Worm (Caenorhabditis elegans) whole organism, young adult: Measurements from ENCODE around the gene Y57G11C.33.
A peak's percentile ranks its signal among the peaks of the same experiment; 100 is the strongest.

Source experiments
- B0035.1 ChIP-seq: sonication (generic microtip); optimal IDR thresholded peaks from 2 replicates; lab custom pipeline; 2016; ENCODE audit warnings: missing genetic modification characterization, mild to moderate bottlenecking, missing compliant biosample characterization, missing genotype, missing genetic modification reagents
- B0261.1 ChIP-seq: sonication (generic microtip); optimal IDR thresholded peaks from 2 replicates; lab custom pipeline; 2016; ENCODE audit warnings: mild to moderate bottlenecking, missing genetic modification characterization, moderate library complexity, missing compliant biosample characterization
- B0336.3 ChIP-seq: fragments of 200-800 bp; sonication (Bioruptor generic); IDR thresholded peaks from 2 replicates; pipeline ENCODE4 v1.3.6; 2022; ENCODE audit warnings: missing genetic modification characterization, missing compliant biosample characterization
- C17E4.6 ChIP-seq: fragments of 200-800 bp; sonication (Bioruptor generic); IDR thresholded peaks from 2 replicates; pipeline ENCODE4 v1.3.6; 2022; ENCODE audit warnings: missing genetic modification reagents, missing genetic modification characterization, missing compliant biosample characterization
- F22D6.2 ChIP-seq: sonication (generic microtip); optimal IDR thresholded peaks from 2 replicates; lab custom pipeline; 2016; ENCODE audit warnings: mild to moderate bottlenecking, missing genetic modification characterization, missing compliant biosample characterization
- F23B12.7 ChIP-seq: sonication (generic microtip); optimal IDR thresholded peaks from 2 replicates; lab custom pipeline; 2017; ENCODE audit warnings: missing genetic modification characterization, mild to moderate bottlenecking, missing compliant biosample characterization, antibody characterized with exemption, moderate library complexity; ENCODE audit not compliant: insufficient read depth
- F37B4.10 ChIP-seq: fragments of 200-800 bp; sonication (Bioruptor generic); IDR thresholded peaks from 2 replicates; pipeline ENCODE4 v1.3.6; 2022; ENCODE audit warnings: missing genetic modification characterization, missing compliant biosample characterization
- F39B2.1 ChIP-seq: fragments of 200-800 bp; sonication (Bioruptor generic); IDR thresholded peaks from 2 replicates; pipeline ENCODE4 v1.3.6; 2022; ENCODE audit warnings: missing genetic modification reagents, missing genetic modification characterization, missing compliant biosample characterization
- K12H6.12 ChIP-seq: fragments of 200-800 bp; sonication (Bioruptor generic); optimal IDR thresholded peaks from 2 replicates; lab custom pipeline; 2018; ENCODE audit warnings: mild to moderate bottlenecking, missing genetic modification characterization, missing compliant biosample characterization
- Y53G8AR.9 ChIP-seq: fragments of 200-800 bp; sonication (Bioruptor generic); conservative IDR thresholded peaks from 2 replicates; pipeline ENCODE4 v1.3.6; 2022; ENCODE audit warnings: missing genetic modification reagents, missing genetic modification characterization, missing compliant biosample characterization
- Y79H2A.3 ChIP-seq: fragments of 200-800 bp; sonication (Bioruptor generic); conservative IDR thresholded peaks from 2 replicates; pipeline ENCODE4 v1.3.6; 2022; ENCODE audit warnings: missing genetic modification reagents, missing genetic modification characterization, missing compliant biosample characterization
- Y95B8A.8 ChIP-seq: fragments of 200-800 bp; sonication (Bioruptor generic); IDR thresholded peaks from 2 replicates; pipeline ENCODE4 v1.3.6; 2022; ENCODE audit warnings: missing genetic modification reagents, missing genetic modification characterization, missing compliant biosample characterization
- aptf-3 ChIP-seq: fragments of 200-800 bp; sonication (Bioruptor generic); IDR thresholded peaks from 2 replicates; pipeline ENCODE4 v1.3.6; 2022; ENCODE audit warnings: missing genetic modification characterization, missing compliant biosample characterization
- atf-7 ChIP-seq: sonication (generic microtip); optimal IDR thresholded peaks from 2 replicates; lab custom pipeline; 2017; ENCODE audit warnings: mild to moderate bottlenecking, missing genetic modification characterization, missing compliant biosample characterization
- attf-5 ChIP-seq: fragments of 200-800 bp; sonication (Bioruptor generic); optimal IDR thresholded peaks from 2 replicates; lab custom pipeline; 2018; ENCODE audit warnings: mild to moderate bottlenecking, missing genetic modification characterization, missing compliant biosample characterization
- bed-2 ChIP-seq: fragments of 200-800 bp; sonication (Bioruptor generic); IDR thresholded peaks from 2 replicates; pipeline ENCODE4 v1.3.6; 2022; ENCODE audit warnings: missing genetic modification reagents, missing genetic modification characterization, missing compliant biosample characterization
- ccch-3 ChIP-seq: fragments of 200-800 bp; sonication (Bioruptor generic); optimal IDR thresholded peaks from 2 replicates; lab custom pipeline; 2018; ENCODE audit warnings: mild to moderate bottlenecking, missing genetic modification characterization, missing compliant biosample characterization
- cebp-1 ChIP-seq, 2 experiments: fragments of 200-800 bp in 1 of 2; sonication (Bioruptor generic) in 1 of 2; sonication (generic microtip) in 1 of 2; IDR thresholded peaks in 1 of 2; optimal IDR thresholded peaks in 1 of 2; 2 replicates each; pipeline versions ENCODE4 v1.3.6 to Lab custom; 2017 to 2022; ENCODE audit warnings: missing compliant biosample characterization in 2 of 2, missing genetic modification characterization in 2 of 2, mild to moderate bottlenecking in 1 of 2, missing genetic modification reagents in 1 of 2, moderate library complexity in 1 of 2
- ceh-58 ChIP-seq: fragments of 200-800 bp; sonication (Bioruptor generic); IDR thresholded peaks from 2 replicates; pipeline ENCODE4 v1.3.6; 2022; ENCODE audit warnings: missing genetic modification characterization, missing compliant biosample characterization
- ceh-91 ChIP-seq: fragments of 200-800 bp; sonication (Bioruptor generic); IDR thresholded peaks from 2 replicates; pipeline ENCODE4 v1.3.6; 2022; ENCODE audit warnings: missing genetic modification reagents, missing genetic modification characterization, missing compliant biosample characterization
- chd-7 ChIP-seq: sonication (generic microtip); optimal IDR thresholded peaks from 2 replicates; lab custom pipeline; 2016; ENCODE audit warnings: mild to moderate bottlenecking, missing genetic modification characterization, moderate library complexity, missing compliant biosample characterization
- dox-1 ChIP-seq: fragments of 200-800 bp; sonication (Bioruptor generic); IDR thresholded peaks from 2 replicates; pipeline ENCODE4 v1.3.6; 2022; ENCODE audit warnings: missing genetic modification reagents, missing genetic modification characterization, missing compliant biosample characterization
- efl-1 ChIP-seq: fragments of 150-350 bp; optimal IDR thresholded peaks from 2 replicates; lab custom pipeline; 2014; ENCODE audit warnings: missing biosample characterization, missing genetic modification reagents, missing genetic modification characterization
- egl-18 ChIP-seq: fragments of 200-800 bp; sonication (Bioruptor generic); IDR thresholded peaks from 2 replicates; pipeline ENCODE4 v1.3.6; 2022; ENCODE audit warnings: missing genetic modification reagents, missing genetic modification characterization, missing compliant biosample characterization
- egl-44 ChIP-seq: fragments of 200-800 bp; sonication (Bioruptor generic); IDR thresholded peaks from 2 replicates; pipeline ENCODE4 v1.3.6; 2022; ENCODE audit warnings: missing genetic modification reagents, missing genetic modification characterization, missing compliant biosample characterization
- egrh-3 ChIP-seq: fragments of 200-800 bp; sonication (Bioruptor generic); IDR thresholded peaks from 2 replicates; pipeline ENCODE4 v1.3.6; 2022; ENCODE audit warnings: missing genetic modification reagents, missing genetic modification characterization, missing compliant biosample characterization
- hlh-12 ChIP-seq: sonication (generic microtip); optimal IDR thresholded peaks from 2 replicates; lab custom pipeline; 2016; ENCODE audit warnings: missing genetic modification characterization, missing compliant biosample characterization
- hmg-20 ChIP-seq: fragments of 200-800 bp; sonication (Bioruptor generic); IDR thresholded peaks from 2 replicates; pipeline ENCODE4 v1.3.6; 2022; ENCODE audit warnings: missing genetic modification reagents, missing genetic modification characterization, missing compliant biosample characterization
- let-607 ChIP-seq, 2 experiments: fragments of 200-800 bp in 1 of 2; sonication (Bioruptor generic) in 1 of 2; sonication (generic microtip) in 1 of 2; optimal IDR thresholded peaks; 2 replicates each; lab custom pipeline; 2016 to 2018; ENCODE audit warnings: mild to moderate bottlenecking in 2 of 2, missing compliant biosample characterization in 2 of 2, missing genetic modification characterization in 2 of 2, moderate library complexity in 2 of 2, missing genotype in 1 of 2
- lsy-27 ChIP-seq: sonication (generic microtip); optimal IDR thresholded peaks from 2 replicates; lab custom pipeline; 2017; ENCODE audit warnings: missing genetic modification characterization, mild to moderate bottlenecking, missing compliant biosample characterization, antibody characterized with exemption, missing genotype, borderline replicate concordance; ENCODE audit not compliant: insufficient read depth
- madf-10 ChIP-seq: sonication (generic microtip); optimal IDR thresholded peaks from 2 replicates; lab custom pipeline; 2016; ENCODE audit warnings: mild to moderate bottlenecking, missing genetic modification characterization, missing compliant biosample characterization
- madf-3 ChIP-seq: fragments of 200-800 bp; sonication (Bioruptor generic); IDR thresholded peaks from 2 replicates; pipeline ENCODE4 v1.3.6; 2022; ENCODE audit warnings: missing genetic modification reagents, missing genetic modification characterization, missing compliant biosample characterization
- mcd-1 ChIP-seq: fragments of 200-800 bp; sonication (Bioruptor generic); IDR thresholded peaks from 2 replicates; pipeline ENCODE4 v1.3.6; 2022; ENCODE audit warnings: missing genetic modification reagents, missing genetic modification characterization, missing compliant biosample characterization
- mes-4 ChIP-seq: sonication (generic microtip); optimal IDR thresholded peaks from 2 replicates; lab custom pipeline; 2016; ENCODE audit warnings: missing genotype, missing genetic modification characterization, missing compliant biosample characterization
- nfyb-1 ChIP-seq: fragments of 200-800 bp; sonication (Bioruptor generic); IDR thresholded peaks from 2 replicates; pipeline ENCODE4 v1.3.6; 2022; ENCODE audit warnings: missing genetic modification reagents, missing genetic modification characterization, missing compliant biosample characterization
- nhr-27 ChIP-seq: fragments of 200-800 bp; sonication (Bioruptor generic); optimal IDR thresholded peaks from 2 replicates; lab custom pipeline; 2018; ENCODE audit warnings: mild to moderate bottlenecking, missing genetic modification characterization, moderate library complexity, missing compliant biosample characterization
- nhr-80 ChIP-seq: sonication (generic microtip); optimal IDR thresholded peaks from 2 replicates; lab custom pipeline; 2016; ENCODE audit warnings: missing genetic modification characterization, missing compliant biosample characterization
- pbrm-1 ChIP-seq: fragments of 200-800 bp; sonication (Bioruptor generic); IDR thresholded peaks from 2 replicates; pipeline ENCODE4 v1.3.6; 2022; ENCODE audit warnings: missing genetic modification reagents, missing genetic modification characterization, missing compliant biosample characterization
- repo-1 ChIP-seq: sonication (generic microtip); optimal IDR thresholded peaks from 2 replicates; lab custom pipeline; 2017; ENCODE audit warnings: mild to moderate bottlenecking, missing genetic modification characterization, missing compliant biosample characterization
- rpc-1 ChIP-seq, 2 experiments: fragments of 150-350 bp in 1 of 2; sonication (generic microtip) in 1 of 2; optimal IDR thresholded peaks; 2 replicates each; lab custom pipeline; 2014 to 2018; ENCODE audit warnings: missing biosample characterization in 1 of 2, missing genetic modification characterization in 1 of 2, missing genetic modification reagents in 1 of 2, missing genotype in 1 of 2
- snpc-1.1 ChIP-seq: sonication (generic microtip); optimal IDR thresholded peaks from 2 replicates; lab custom pipeline; 2017; ENCODE audit warnings: missing genetic modification characterization, mild to moderate bottlenecking, missing compliant biosample characterization, antibody characterized with exemption, moderate library complexity, missing genotype, missing genetic modification reagents; ENCODE audit not compliant: insufficient read depth
- snpc-1.3 ChIP-seq: sonication (generic microtip); optimal IDR thresholded peaks from 2 replicates; lab custom pipeline; 2017; ENCODE audit warnings: missing genetic modification characterization, mild to moderate bottlenecking, missing compliant biosample characterization, antibody characterized with exemption, moderate library complexity, missing genotype, missing genetic modification reagents; ENCODE audit not compliant: insufficient read depth
- unc-130 ChIP-seq: sonication (generic microtip); optimal IDR thresholded peaks from 2 replicates; lab custom pipeline; 2016; ENCODE audit warnings: missing genetic modification reagents, missing genetic modification characterization, missing compliant biosample characterization
- zfh-2 ChIP-seq: fragments of 200-800 bp; sonication (Bioruptor generic); conservative IDR thresholded peaks from 2 replicates; pipeline ENCODE4 v1.3.6; 2022; ENCODE audit warnings: missing genetic modification reagents, missing genetic modification characterization, missing compliant biosample characterization
- zim-3 ChIP-seq: sonication (generic microtip); optimal IDR thresholded peaks from 2 replicates; lab custom pipeline; 2017; ENCODE audit warnings: mild to moderate bottlenecking, missing genetic modification characterization, moderate library complexity, missing compliant biosample characterization
- ztf-26 ChIP-seq: sonication (generic microtip); optimal IDR thresholded peaks from 2 replicates; lab custom pipeline; 2017; ENCODE audit warnings: missing genetic modification characterization, missing compliant biosample characterization
- ztf-6 ChIP-seq: fragments of 200-800 bp; sonication (Bioruptor generic); IDR thresholded peaks from 2 replicates; pipeline ENCODE4 v1.3.6; 2022; ENCODE audit warnings: missing genetic modification reagents, missing genetic modification characterization, missing compliant biosample characterization

The Y57G11C.33 gene

ce11 chrIV:14658054-14658631 lies 1.3 kb downstream of the Y57G11C.33 start, which contains the start of gene anoh-2 (continued):
- TF ChIP-seq cebp-1 (GFP tag; IDR thresholded peaks at IDR 0.05; lab: Robert Waterston, UW) (no peak), cebp-1 (tag; optimal IDR thresholded peaks at IDR 0.05; lab: Kevin White, UChicago) (no peak), ztf-6 (GFP tag; lab: Robert Waterston, UW) (no peak), mcd-1 (GFP tag; lab: Robert Waterston, UW) (0 out of 2 replicates have a peak, but pooled peaks have one; percentile 21), nfyb-1 (GFP tag; lab: Robert Waterston, UW) (no peak), rpc-1 (optimal IDR thresholded peaks at IDR 0.05; lab: Kevin White, UChicago) (no peak), rpc-1 (tag; optimal IDR thresholded peaks at IDR 0.05; lab: Kevin White, UChicago) (no peak), lsy-27 (tag; lab: Kevin White, UChicago) (no peak), egl-18 (no peak), ceh-58 (GFP tag; lab: Robert Waterston, UW) (no peak), repo-1 (tag; lab: Kevin White, UChicago) (no peak), let-607 (tag; optimal IDR thresholded peaks at IDR 0.05; lab: Kevin White, UChicago) (no peak), Y95B8A.8 (GFP tag; lab: Robert Waterston, UW) (no peak), aptf-3 (no peak), K12H6.12 (tag; lab: Kevin White, UChicago) (no peak), F39B2.1 (GFP tag; lab: Robert Waterston, UW) (no peak), snpc-1.3 (tag; lab: Kevin White, UChicago) (peak; percentile 20), ztf-26 (tag; lab: Kevin White, UChicago) (no peak), attf-5 (GFP tag; lab: Kevin White, UChicago) (no peak), B0261.1 (tag; lab: Kevin White, UChicago) (no peak), madf-3 (GFP tag; lab: Robert Waterston, UW) (no peak), hlh-12 (tag; lab: Kevin White, UChicago) (no peak), chd-7 (tag; lab: Kevin White, UChicago) (no peak), egl-44 (GFP tag; lab: Robert Waterston, UW) (no peak), egrh-3 (GFP tag; lab: Robert Waterston, UW) (no peak), ceh-91 (GFP tag; lab: Robert Waterston, UW) (no peak), atf-7 (tag; lab: Kevin White, UChicago) (no peak), unc-130 (GFP tag; lab: Kevin White, UChicago) (peak; percentile 12), zfh-2 (GFP tag; lab: Robert Waterston, UW) (no peak), dox-1 (no peak), mes-4 (tag; lab: Kevin White, UChicago) (no peak), pbrm-1 (GFP tag; lab: Robert Waterston, UW) (peak; percentile 57; the same call in 1 of the 2 replicates), efl-1 (GFP tag; lab: Kevin White, UChicago) (no peak), B0336.3 (peak; percentile 81), F37B4.10 (GFP tag; lab: Robert Waterston, UW) (no peak), Y79H2A.3 (GFP tag; lab: Robert Waterston, UW) (0 out of 2 replicates have a peak, but pooled peaks have one; percentile 27), ccch-3 (GFP tag; lab: Kevin White, UChicago) (no peak), F23B12.7 (tag; lab: Kevin White, UChicago) (no peak), nhr-80 (tag; lab: Kevin White, UChicago) (no peak), nhr-27 (tag; lab: Kevin White, UChicago) (no peak), B0035.1 (tag; lab: Kevin White, UChicago) (no peak), C17E4.6 (no peak; the same call in 1 of the 2 replicates), Y53G8AR.9 (GFP tag; lab: Robert Waterston, UW) (0 out of 2 replicates have a peak, but pooled peaks have one; percentile 51), F22D6.2 (no peak), zim-3 (tag; lab: Kevin White, UChicago) (no peak), madf-10 (tag; lab: Kevin White, UChicago) (no peak), bed-2 (no peak), hmg-20 (GFP tag; lab: Robert Waterston, UW) (no peak), snpc-1.1 (tag; lab: Kevin White, UChicago) (no peak)
